Fruit fly (Drosophila melanogaster): ENCODE results near the gene Faf2.
A peak's percentile ranks its signal among the peaks of the same experiment; 100 is the strongest.

Faf2 gene

DNA sequence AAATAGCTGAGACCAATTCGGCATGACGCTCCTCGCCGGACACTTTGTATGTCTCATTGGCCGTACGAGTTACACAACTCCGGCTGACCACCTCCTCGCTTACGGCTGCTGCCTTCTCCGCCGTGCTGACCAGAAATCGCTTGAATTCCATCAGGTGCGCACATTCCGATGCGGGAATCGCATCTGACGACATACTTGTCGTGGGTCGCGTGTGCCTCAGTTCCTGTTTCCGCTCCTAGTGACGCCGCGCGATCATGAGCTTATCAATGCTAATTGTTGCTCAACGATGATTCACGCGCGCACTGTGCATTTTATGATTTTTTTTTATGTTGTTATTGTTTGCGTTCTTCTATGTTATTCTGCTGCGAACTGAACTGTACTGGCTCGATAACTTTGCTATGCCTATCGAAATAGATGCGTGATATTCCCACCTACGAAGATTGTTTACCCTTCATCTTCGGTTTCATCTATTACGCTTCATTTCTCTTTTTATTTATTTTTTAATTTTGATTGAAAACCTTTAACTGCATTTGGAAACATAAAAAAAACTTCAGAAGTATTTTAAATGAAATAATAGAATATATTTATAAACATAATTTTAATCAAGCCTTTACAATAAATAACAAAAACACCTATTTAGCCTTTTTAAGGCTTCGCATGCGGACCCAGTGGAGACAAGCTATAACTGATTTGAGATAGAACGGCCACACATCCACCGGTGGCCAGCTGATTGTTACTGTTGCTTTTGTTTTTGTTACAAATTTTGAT lies 5.6 kb downstream of the Faf2 start, which contains the start of the genes CG10376 and CG10343 (continued):
- TF ChIP-seq ac (GFP tag; optimal IDR thresholded peaks at IDR 0.05) (no peak), Hsf (GFP tag; optimal IDR thresholded peaks at IDR 0.05) (peak; percentile 67), Sin3A (optimal IDR thresholded peaks at IDR 0.05) (peak; percentile 68), crol (GFP tag; IDR thresholded peaks at IDR 0.05) (no peak), CG33213 (GFP tag; optimal IDR thresholded peaks at IDR 0.05) (peak; percentile 5), Elba2 (GFP tag; optimal IDR thresholded peaks at IDR 0.05) (peak; percentile 43), Drgx (GFP tag; IDR thresholded peaks at IDR 0.05) (peak; percentile 76; the same call in 1 of the 2 replicates), CG1832 (GFP tag; optimal IDR thresholded peaks at IDR 0.05) (no peak), CG3281 (GFP tag; optimal IDR thresholded peaks at IDR 0.05) (peak; percentile 77), CG12236 (GFP tag; optimal IDR thresholded peaks at IDR 0.05) (no peak), MESR4 (GFP tag; optimal IDR thresholded peaks at IDR 0.05) (peak; percentile 65), CG15479 (GFP tag; optimal IDR thresholded peaks at IDR 0.05) (no peak), CG3407 (GFP tag; optimal IDR thresholded peaks at IDR 0.05) (peak; percentile 67), salm (tag; optimal IDR thresholded peaks at IDR 0.05) (peak; percentile 70), ci (GFP tag; IDR thresholded peaks at IDR 0.05) (0 out of 3 replicates have a peak, but pooled peaks have one; percentile 43), emc (GFP tag; optimal IDR thresholded peaks at IDR 0.05) (peak; percentile 16), Hand (GFP tag; optimal IDR thresholded peaks at IDR 0.05) (peak; percentile 41), Opbp (GFP tag; IDR thresholded peaks at IDR 0.05; ENCODE audit: partially characterized antibody) (peak; percentile 72; the same call in 2 of the 3 replicates), Sox100B (GFP tag; optimal IDR thresholded peaks at IDR 0.05) (peak; percentile 86), CG7271 (tag; optimal IDR thresholded peaks at IDR 0.05) (peak; percentile 66), CG8924 (tag; optimal IDR thresholded peaks at IDR 0.05) (peak; percentile 95), tx (GFP tag; optimal IDR thresholded peaks at IDR 0.05) (peak; percentile 27), fu2 (GFP tag; optimal IDR thresholded peaks at IDR 0.05) (peak; percentile 30), ssp (GFP tag; IDR thresholded peaks at IDR 0.05) (peak; percentile 99), row (GFP tag; IDR thresholded peaks at IDR 0.05) (peak; percentile 97), slou (GFP tag; optimal IDR thresholded peaks at IDR 0.05) (peak; percentile 81), CG11085 (GFP tag; IDR thresholded peaks at IDR 0.05) (peak; percentile 80), wor (GFP tag; IDR thresholded peaks at IDR 0.05) (peak; percentile 83), CG7928 (GFP tag; optimal IDR thresholded peaks at IDR 0.05) (peak; percentile 50), E2f1 (GFP tag; IDR thresholded peaks at IDR 0.05) (peak; percentile 76), Sry-β (GFP tag; optimal IDR thresholded peaks at IDR 0.05) (peak; percentile 74), h (optimal IDR thresholded peaks at IDR 0.05) (no peak), Max (GFP tag; optimal IDR thresholded peaks at IDR 0.05) (peak; percentile 77), CG13894 (tag; optimal IDR thresholded peaks at IDR 0.05) (peak; percentile 89), psq (GFP tag; optimal IDR thresholded peaks at IDR 0.05) (peak; percentile 86), eyg (GFP tag; optimal IDR thresholded peaks at IDR 0.05) (no peak), H2.0 (GFP tag; IDR thresholded peaks at IDR 0.05) (peak; percentile 77), tio (GFP tag; optimal IDR thresholded peaks at IDR 0.05) (peak; percentile 89), Poxn (GFP tag; IDR thresholded peaks at IDR 0.05) (peak; percentile 48; the same call in 1 of the 2 replicates), ERR (GFP tag; optimal IDR thresholded peaks at IDR 0.05) (no peak), Xbp1 (GFP tag; optimal IDR thresholded peaks at IDR 0.05) (peak; percentile 93), Ets97D (GFP tag; optimal IDR thresholded peaks at IDR 0.05) (peak; percentile 35), dysf (GFP tag; IDR thresholded peaks at IDR 0.05) (peak; percentile 93), CG8944 (GFP tag; optimal IDR thresholded peaks at IDR 0.05) (peak; percentile 49), CG42726 (GFP tag; IDR thresholded peaks at IDR 0.05; ENCODE audit: partially characterized antibody) (no peak; the same call in 1 of the 2 replicates), Taf1 (GFP tag; IDR thresholded peaks at IDR 0.05) (peak; percentile 62), ham (GFP tag; IDR thresholded peaks at IDR 0.05) (no peak), CG6654 (GFP tag; optimal IDR thresholded peaks at IDR 0.05) (peak; percentile 51), HLH54F (GFP tag; optimal IDR thresholded peaks at IDR 0.05) (peak; percentile 58), Dll (GFP tag; IDR thresholded peaks at IDR 0.05; ENCODE audit: partially characterized antibody) (0 out of 4 replicates have a peak, but pooled peaks have one; percentile 40)
